Worm (Caenorhabditis elegans) whole organism, L4 larva: ENCODE data around the gene his-71.

Experiments
- R02D3.7 ChIP-seq: fragments of 150-350 bp; sonication (generic microtip); optimal IDR thresholded peaks from 3 replicates; lab custom pipeline; 2014; ENCODE audit warnings: missing biosample characterization, missing genetic modification characterization
- T20F7.1 ChIP-seq: fragments of 200-800 bp; sonication (Bioruptor generic); optimal IDR thresholded peaks from 2 replicates; lab custom pipeline; 2018; ENCODE audit warnings: mild to moderate bottlenecking, missing genetic modification characterization, missing compliant biosample characterization
- T26A8.4 ChIP-seq: fragments of 200-800 bp; sonication (Bioruptor generic); IDR thresholded peaks from 2 replicates; pipeline ENCODE4 v1.3.6; 2022; ENCODE audit warnings: missing genetic modification characterization, missing compliant biosample characterization
- ZK546.5 ChIP-seq, 2 experiments: sonication (generic microtip); optimal IDR thresholded peaks; 2 replicates each; lab custom pipeline; 2017; ENCODE audit warnings: missing biosample characterization in 2 of 2, missing genetic modification characterization in 2 of 2
- aha-1 ChIP-seq: fragments of 150-350 bp; peaks from one replicate; lab custom pipeline; 2014; ENCODE audit warnings: missing biosample characterization, missing genetic modification characterization
- ama-1 ChIP-seq: fragments of 150-350 bp; optimal IDR thresholded peaks from 2 replicates; lab custom pipeline; 2014; ENCODE audit warnings: inconsistent platforms, mixed read lengths
- arid-1 ChIP-seq: fragments of 200-800 bp; sonication (Bioruptor generic); conservative IDR thresholded peaks from 2 replicates; pipeline ENCODE4 v1.3.6; 2022; ENCODE audit warnings: missing genetic modification reagents, missing genetic modification characterization, missing compliant biosample characterization
- attf-4 ChIP-seq: sonication (generic microtip); optimal IDR thresholded peaks from 3 replicates; lab custom pipeline; 2017; ENCODE audit warnings: missing biosample characterization, missing genetic modification characterization
- ceh-28 ChIP-seq: fragments of 150-350 bp; optimal IDR thresholded peaks from 2 replicates; lab custom pipeline; 2014; ENCODE audit warnings: missing biosample characterization, missing genetic modification reagents, missing genetic modification characterization
- ceh-62 ChIP-seq: sonication (generic microtip); optimal IDR thresholded peaks from 2 replicates; lab custom pipeline; 2017; ENCODE audit warnings: missing biosample characterization, missing genetic modification characterization
- ceh-82 ChIP-seq: sonication (generic microtip); optimal IDR thresholded peaks from 2 replicates; lab custom pipeline; 2017; ENCODE audit warnings: missing biosample characterization, missing genetic modification characterization
- daf-12 ChIP-seq: fragments of 150-350 bp; optimal IDR thresholded peaks from 2 replicates; lab custom pipeline; 2014; ENCODE audit warnings: missing biosample characterization, missing genetic modification reagents, missing genetic modification characterization
- daf-16 ChIP-seq, 3 experiments: sonication (generic microtip); optimal IDR thresholded peaks; 2 replicates each; lab custom pipeline; 2016 to 2017; ENCODE audit warnings: missing genetic modification characterization in 3 of 3, missing genetic modification reagents in 3 of 3, mild to moderate bottlenecking in 2 of 3, missing compliant biosample characterization in 2 of 3, missing biosample characterization in 1 of 3, moderate library complexity in 1 of 3
- daf-8 ChIP-seq: fragments of 200-800 bp; sonication (Bioruptor generic); IDR thresholded peaks from 2 replicates; pipeline ENCODE4 v1.3.6; 2022; ENCODE audit warnings: missing genetic modification characterization, missing compliant biosample characterization
- dmd-6 ChIP-seq: fragments of 200-800 bp; sonication (Bioruptor generic); IDR thresholded peaks from 2 replicates; pipeline ENCODE4 v1.3.6; 2022; ENCODE audit warnings: missing genetic modification reagents, missing genetic modification characterization, missing compliant biosample characterization
- dve-1 ChIP-seq: sonication (generic microtip); optimal IDR thresholded peaks from 2 replicates; lab custom pipeline; 2017; ENCODE audit warnings: antibody characterized with exemption, mild to moderate bottlenecking, missing genetic modification characterization, missing compliant biosample characterization; ENCODE audit not compliant: insufficient read depth
- fos-1 ChIP-seq: fragments of 150-350 bp; optimal IDR thresholded peaks from 2 replicates; lab custom pipeline; 2014; ENCODE audit warnings: missing biosample characterization, missing genetic modification characterization
- gei-8 ChIP-seq: fragments of 200-800 bp; sonication (Bioruptor generic); optimal IDR thresholded peaks from 2 replicates; lab custom pipeline; 2018; ENCODE audit warnings: mild to moderate bottlenecking, missing genetic modification characterization, missing compliant biosample characterization
- hif-1 ChIP-seq, 2 experiments: sonication (generic microtip); optimal IDR thresholded peaks; 2 replicates each; lab custom pipeline; 2016 to 2017; ENCODE audit warnings: missing compliant biosample characterization in 2 of 2, missing genetic modification characterization in 2 of 2, missing genetic modification reagents in 2 of 2, missing genotype in 2 of 2, mild to moderate bottlenecking in 1 of 2
- hlh-11 ChIP-seq: fragments of 200-800 bp; sonication (Bioruptor generic); optimal IDR thresholded peaks from 2 replicates; lab custom pipeline; 2018; ENCODE audit warnings: mild to moderate bottlenecking, missing genetic modification characterization, missing compliant biosample characterization
- lin-1 ChIP-seq: fragments of 200-800 bp; sonication (Bioruptor generic); IDR thresholded peaks from 2 replicates; pipeline ENCODE4 v1.3.6; 2022; ENCODE audit warnings: missing genetic modification reagents, missing genetic modification characterization, missing compliant biosample characterization
- lin-15B ChIP-seq: fragments of 150-350 bp; sonication (generic microtip); optimal IDR thresholded peaks from 3 replicates; lab custom pipeline; 2014; ENCODE audit warnings: missing biosample characterization, missing genetic modification characterization
- lin-38 ChIP-seq: fragments of 200-800 bp; sonication (Bioruptor generic); IDR thresholded peaks from 2 replicates; pipeline ENCODE4 v1.3.6; 2022; ENCODE audit warnings: missing genetic modification reagents, missing genetic modification characterization, missing compliant biosample characterization
- lin-39 ChIP-seq: fragments of 150-350 bp; optimal IDR thresholded peaks from 2 replicates; lab custom pipeline; 2014; ENCODE audit warnings: missing biosample characterization, missing genetic modification reagents, missing genetic modification characterization
- lsy-2 ChIP-seq, 2 experiments: fragments of 150-350 bp in 1 of 2; sonication (generic microtip) in 1 of 2; optimal IDR thresholded peaks; 2 replicates each; lab custom pipeline; 2014 to 2017; ENCODE audit warnings: missing biosample characterization in 2 of 2, missing genetic modification characterization in 2 of 2
- madf-5 ChIP-seq, 2 experiments: fragments of 200-800 bp; sonication (Bioruptor generic); IDR thresholded peaks; 2 replicates each; pipeline ENCODE4 v1.3.6; 2022; ENCODE audit warnings: missing compliant biosample characterization in 2 of 2, missing genetic modification characterization in 2 of 2
- mdl-1 ChIP-seq, 2 experiments: fragments of 150-350 bp in 1 of 2; sonication (generic microtip) in 1 of 2; optimal IDR thresholded peaks; 2 replicates each; lab custom pipeline; 2014 to 2017; ENCODE audit warnings: missing biosample characterization in 2 of 2, missing genetic modification characterization in 2 of 2
- mxl-3 ChIP-seq: fragments of 200-800 bp; sonication (Bioruptor generic); optimal IDR thresholded peaks from 2 replicates; lab custom pipeline; 2018; ENCODE audit warnings: mild to moderate bottlenecking, missing genetic modification characterization, missing compliant biosample characterization
- nhr-10 ChIP-seq: fragments of 150-350 bp; optimal IDR thresholded peaks from 2 replicates; lab custom pipeline; 2014; ENCODE audit warnings: missing biosample characterization, missing genetic modification characterization
- nhr-11 ChIP-seq: fragments of 150-350 bp; optimal IDR thresholded peaks from 2 replicates; lab custom pipeline; 2014; ENCODE audit warnings: missing biosample characterization, missing genetic modification characterization
- nhr-28 ChIP-seq: fragments of 150-350 bp; optimal IDR thresholded peaks from 2 replicates; lab custom pipeline; 2014; ENCODE audit warnings: missing biosample characterization, missing genetic modification characterization
- nhr-6 ChIP-seq: fragments of 150-350 bp; optimal IDR thresholded peaks from 2 replicates; lab custom pipeline; 2014; ENCODE audit warnings: missing biosample characterization, missing genetic modification characterization
- nhr-77 ChIP-seq: fragments of 150-350 bp; optimal IDR thresholded peaks from 2 replicates; lab custom pipeline; 2014; ENCODE audit warnings: missing biosample characterization, missing genetic modification characterization
- pha-4 ChIP-seq, 2 experiments: fragments of 150-350 bp in 1 of 2; fragments of 200-800 bp in 1 of 2; sonication (Bioruptor generic) in 1 of 2; IDR thresholded peaks in 1 of 2; optimal IDR thresholded peaks in 1 of 2; 2 replicates each; pipeline versions ENCODE4 v1.3.6 to Lab custom; 2014 to 2022; ENCODE audit warnings: missing genetic modification characterization in 2 of 2, missing genetic modification reagents in 2 of 2, missing biosample characterization in 1 of 2, missing compliant biosample characterization in 1 of 2
- php-3 ChIP-seq: fragments of 200-800 bp; sonication (Bioruptor generic); IDR thresholded peaks from 2 replicates; pipeline ENCODE4 v1.3.6; 2022; ENCODE audit warnings: missing genetic modification reagents, missing genetic modification characterization, missing compliant biosample characterization
- pqm-1 ChIP-seq: sonication (generic microtip); optimal IDR thresholded peaks from 2 replicates; lab custom pipeline; 2017; ENCODE audit warnings: missing biosample characterization, missing genetic modification characterization
- set-16 ChIP-seq: fragments of 200-800 bp; sonication (Bioruptor generic); IDR thresholded peaks from 2 replicates; pipeline ENCODE4 v1.3.6; 2022; ENCODE audit warnings: missing genetic modification reagents, missing genetic modification characterization, missing compliant biosample characterization
- tra-1 ChIP-seq: fragments of 200-800 bp; sonication (Bioruptor generic); IDR thresholded peaks from 2 replicates; pipeline ENCODE4 v1.3.6; 2022; ENCODE audit warnings: missing genetic modification reagents, missing genetic modification characterization, missing compliant biosample characterization
- unc-62 ChIP-seq, 3 experiments: fragments of 150-350 bp in 1 of 3; sonication (generic microtip); optimal IDR thresholded peaks in 2 of 3; peaks in 1 of 3; 1 replicate in 1 of 3; 2 replicates in 2 of 3; lab custom pipeline; 2014 to 2017; ENCODE audit warnings: missing biosample characterization in 3 of 3, missing genetic modification characterization in 3 of 3, missing genetic modification reagents in 3 of 3, missing genotype in 1 of 3
- zag-1 ChIP-seq: fragments of 150-350 bp; optimal IDR thresholded peaks from 2 replicates; lab custom pipeline; 2014; ENCODE audit warnings: missing biosample characterization, missing genetic modification characterization
- zip-2 ChIP-seq: fragments of 150-350 bp; optimal IDR thresholded peaks from 2 replicates; lab custom pipeline; 2014; ENCODE audit warnings: missing biosample characterization, missing genetic modification characterization
- ztf-11 ChIP-seq: fragments of 150-350 bp; optimal IDR thresholded peaks from 2 replicates; lab custom pipeline; 2014; ENCODE audit warnings: missing biosample characterization, missing genetic modification characterization

his-71 gene

DNA sequence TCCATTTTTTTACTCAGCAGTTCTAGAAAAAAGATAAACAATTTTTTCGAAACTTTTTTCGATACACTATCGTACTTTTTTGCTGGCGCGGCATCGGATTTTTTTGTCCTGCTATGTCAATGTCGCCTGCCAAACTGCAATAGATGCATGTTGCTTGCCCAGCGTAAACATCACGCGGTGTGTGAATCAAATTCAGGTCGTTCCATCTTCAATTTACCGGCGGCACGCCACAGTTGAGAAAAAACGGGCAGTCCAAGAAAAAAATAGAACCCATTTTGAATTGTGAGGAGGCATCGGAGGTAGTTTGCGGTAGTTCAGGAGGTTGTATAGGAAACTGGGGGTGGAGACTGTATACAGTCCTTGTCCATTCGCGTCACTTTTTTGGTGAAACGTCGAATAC lies 36.6 kb upstream of the his-71 start (continued):
- TF ChIP-seq R02D3.7 (tag; lab: Kevin White, UChicago) (no peak), dve-1 (tag; lab: Kevin White, UChicago) (peak; percentile 31), fos-1 (no peak), T20F7.1 (no peak), lin-1 (GFP tag; lab: Robert Waterston, UW) (no peak), lin-38 (GFP tag; lab: Robert Waterston, UW) (no peak), daf-12 (tag; lab: Kevin White, UChicago) (no peak), gei-8 (GFP tag; lab: Kevin White, UChicago) (no peak), ceh-82 (tag; lab: Kevin White, UChicago) (no peak), zag-1 (no peak), aha-1 (peak; percentile 63), attf-4 (no peak), ZK546.5 (tag; optimal IDR thresholded peaks at IDR 0.05; lab: Kevin White, UChicago) (no peak), set-16 (GFP tag; lab: Robert Waterston, UW) (no peak), nhr-11 (no peak), arid-1 (GFP tag; lab: Robert Waterston, UW) (no peak), php-3 (GFP tag; lab: Robert Waterston, UW) (no peak), T26A8.4 (GFP tag; lab: Robert Waterston, UW) (no peak), nhr-6 (tag; lab: Kevin White, UChicago) (peak; percentile 10), mxl-3 (peak; percentile 60), nhr-10 (tag; lab: Kevin White, UChicago) (no peak), pha-4 (GFP tag; IDR thresholded peaks at IDR 0.05; lab: Robert Waterston, UW) (0 out of 2 replicates have a peak, but pooled peaks have one; percentile 6), pha-4 (tag; optimal IDR thresholded peaks at IDR 0.05; lab: Kevin White, UChicago) (peak; percentile 10), tra-1 (GFP tag; lab: Robert Waterston, UW) (no peak), ztf-11 (tag; lab: Kevin White, UChicago) (no peak), daf-8 (GFP tag; lab: Robert Waterston, UW) (no peak)

DNA sequence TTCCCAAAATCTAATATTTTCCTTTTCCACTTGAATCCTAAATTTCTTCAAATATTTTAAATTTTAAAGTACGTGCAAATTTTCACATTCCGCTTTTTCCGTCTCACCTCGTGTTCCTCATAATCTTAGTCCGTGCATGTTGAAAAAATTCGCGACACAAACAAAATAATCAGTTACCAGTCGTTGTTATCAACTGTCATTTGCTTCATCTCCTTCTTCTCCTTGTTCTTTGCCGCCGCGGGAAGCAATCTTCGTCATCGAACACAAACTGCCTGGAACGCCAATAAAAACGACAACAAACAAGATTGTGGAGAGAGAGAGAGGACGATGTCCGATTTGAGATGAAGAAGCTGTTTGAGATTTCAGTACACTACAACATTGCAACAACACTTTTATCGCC lies 35.9 kb upstream of the his-71 start, which contains the start of gene C34D10.5:
C34D10.5 (plus strand) TSS at position 269 of the 400 bp plus-strand sequence.
- peak in 1 of 2 experiments; percentile 69 for TF ChIP-seq unc-62 (GFP tag; optimal IDR thresholded peaks at IDR 0.05 in 1 of 2; lab: Kevin White, UChicago)
- TF ChIP-seq unc-62 (tag; optimal IDR thresholded peaks at IDR 0.05; lab: Kevin White, UChicago): no peak
- TF ChIP-seq ceh-28: peak; percentile 39
- no peak for TF ChIP-seq lin-15B (tag; lab: Kevin White, UChicago)
- no peak for TF ChIP-seq ceh-62
- peak; percentile 6 for TF ChIP-seq pqm-1 (tag; lab: Kevin White, UChicago)
- peak; percentile 17 for TF ChIP-seq ama-1 (lab: Kevin White, UChicago)
- peak; percentile 33 for TF ChIP-seq mxl-3
- TF ChIP-seq hif-1 (tag; optimal IDR thresholded peaks at IDR 0.05; lab: Kevin White, UChicago): peak; percentile 67 to 96
- no peak for TF ChIP-seq lin-39 (tag; lab: Kevin White, UChicago)
- TF ChIP-seq daf-16 (GFP tag; optimal IDR thresholded peaks at IDR 0.05; lab: Kevin White, UChicago): no peak
- peak; percentile 68 for TF ChIP-seq daf-16 (tag; optimal IDR thresholded peaks at IDR 0.05; lab: Kevin White, UChicago)
- 0 out of 2 replicates have a peak, but pooled peaks have one; percentile 6 for TF ChIP-seq dmd-6 (GFP tag; lab: Robert Waterston, UW)
- peak; percentile 55 for TF ChIP-seq nhr-28 (tag; lab: Kevin White, UChicago)
- peak in 1 of 2 experiments; percentile 21 for TF ChIP-seq mdl-1 (tag; optimal IDR thresholded peaks at IDR 0.05; lab: Kevin White, UChicago)
- peak; percentile 56 for TF ChIP-seq nhr-77 (tag; lab: Kevin White, UChicago)
- no peak for TF ChIP-seq aha-1
- no peak for TF ChIP-seq zip-2 (tag; lab: Kevin White, UChicago)
- TF ChIP-seq madf-5 (GFP tag; IDR thresholded peaks at IDR 0.05; lab: Robert Waterston, UW): no peak
- TF ChIP-seq dve-1 (tag; lab: Kevin White, UChicago): peak; percentile 19
- TF ChIP-seq lsy-2 (tag; optimal IDR thresholded peaks at IDR 0.05; lab: Kevin White, UChicago): peak in 1 of 2 experiments; percentile 16
- TF ChIP-seq hlh-11: peak; percentile 53
